Fruit fly (Drosophila melanogaster): Measurements from ENCODE around the gene Vps13B.

The Vps13B gene

DNA sequence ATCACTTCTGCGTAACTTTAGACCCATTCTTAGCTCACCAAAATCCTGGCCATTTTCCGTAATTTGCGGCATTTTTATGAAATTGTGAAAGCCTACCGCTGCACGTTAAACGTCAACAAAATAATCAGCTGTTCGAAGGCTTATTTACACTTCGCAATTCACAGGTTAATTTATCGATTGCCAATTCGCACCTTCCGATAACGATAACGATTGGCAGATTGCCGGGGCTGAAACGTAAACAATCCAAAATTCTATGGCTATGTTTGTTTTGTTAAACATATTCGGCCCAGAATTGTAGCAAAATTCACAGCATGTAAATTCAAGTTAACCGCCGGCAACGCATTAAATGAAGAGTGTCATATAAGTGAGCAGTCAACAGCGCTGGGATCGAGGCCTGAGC lies at the start of gene Vps13B, which contains the start of gene eIF2Balpha:
Gene Vps13B, plus strand, starts transcription at position 223 of the 400 bp plus-strand sequence.
Gene eIF2Balpha, minus strand, starts transcription at position 133 of the 400 bp plus-strand sequence.
- TF ChIP-seq cad (GFP tag; optimal IDR thresholded peaks at IDR 0.05) (no peak), lola (GFP tag; optimal IDR thresholded peaks at IDR 0.05) (no peak), CG18764 (GFP tag; optimal IDR thresholded peaks at IDR 0.05) (peak; percentile 100), CG17186 (GFP tag; optimal IDR thresholded peaks at IDR 0.05) (no peak), klu (GFP tag; IDR thresholded peaks at IDR 0.05) (no peak), HLH4C (GFP tag; IDR thresholded peaks at IDR 0.05; ENCODE audit: partially characterized antibody) (peak; percentile 94), Lim3 (GFP tag; IDR thresholded peaks at IDR 0.05) (no peak), tx (GFP tag; optimal IDR thresholded peaks at IDR 0.05) (no peak), odd (GFP tag; optimal IDR thresholded peaks at IDR 0.05) (no peak), CG1529 (GFP tag; optimal IDR thresholded peaks at IDR 0.05) (no peak), wor (GFP tag; IDR thresholded peaks at IDR 0.05) (0 out of 2 replicates have a peak, but pooled peaks have one; percentile 19), Oaz (GFP tag; IDR thresholded peaks at IDR 0.05) (0 out of 2 replicates have a peak, but pooled peaks have one; percentile 39), CG3281 (GFP tag; optimal IDR thresholded peaks at IDR 0.05) (no peak), Stat92E (GFP tag; optimal IDR thresholded peaks at IDR 0.05) (no peak), CG1233 (GFP tag; optimal IDR thresholded peaks at IDR 0.05) (no peak), BtbVII (GFP tag; optimal IDR thresholded peaks at IDR 0.05) (no peak), CG34224 (GFP tag; IDR thresholded peaks at IDR 0.05; ENCODE audit: partially characterized antibody) (peak; percentile 84), mam (GFP tag; optimal IDR thresholded peaks at IDR 0.05) (no peak), Doc3 (GFP tag; IDR thresholded peaks at IDR 0.05; ENCODE audit: partially characterized antibody) (peak; percentile 85), bbx (GFP tag; IDR thresholded peaks at IDR 0.05; ENCODE audit: partially characterized antibody) (peak; percentile 94), kay (GFP tag; optimal IDR thresholded peaks at IDR 0.05) (no peak), CG17328 (GFP tag; IDR thresholded peaks at IDR 0.05) (no peak), ro (GFP tag; IDR thresholded peaks at IDR 0.05) (no peak), dmrt99B (tag; optimal IDR thresholded peaks at IDR 0.05) (no peak), CG10979 (tag; optimal IDR thresholded peaks at IDR 0.05) (no peak), H15 (GFP tag; IDR thresholded peaks at IDR 0.05) (no peak), Rfx (GFP tag; IDR thresholded peaks at IDR 0.05) (no peak), jing (GFP tag; optimal IDR thresholded peaks at IDR 0.05) (no peak), nerfin-1 (tag; optimal IDR thresholded peaks at IDR 0.05) (no peak), MESR4 (GFP tag; optimal IDR thresholded peaks at IDR 0.05) (peak; percentile 35), Mes4 (GFP tag; optimal IDR thresholded peaks at IDR 0.05) (no peak), chinmo (GFP tag; IDR thresholded peaks at IDR 0.05; ENCODE audit: partially characterized antibody) (peak; percentile 87; the same call in 2 of the 4 replicates), CG16813 (GFP tag; IDR thresholded peaks at IDR 0.05; ENCODE audit: partially characterized antibody) (peak; percentile 59; the same call in 2 of the 3 replicates), hbn (GFP tag; IDR thresholded peaks at IDR 0.05; ENCODE audit: partially characterized antibody) (peak; percentile 68), phol (tag; optimal IDR thresholded peaks at IDR 0.05) (no peak), Sin3A (optimal IDR thresholded peaks at IDR 0.05) (peak; percentile 12), nom (GFP tag; optimal IDR thresholded peaks at IDR 0.05) (no peak), so (GFP tag; IDR thresholded peaks at IDR 0.05) (peak; percentile 35; the same call in 1 of the 3 replicates), CG2129 (GFP tag; IDR thresholded peaks at IDR 0.05; ENCODE audit: partially characterized antibody) (0 out of 2 replicates have a peak, but pooled peaks have one; percentile 15), sisA (GFP tag; IDR thresholded peaks at IDR 0.05) (no peak), CG13123 (GFP tag; optimal IDR thresholded peaks at IDR 0.05) (no peak), CG8388 (GFP tag; optimal IDR thresholded peaks at IDR 0.05) (no peak), CG6791 (GFP tag; IDR thresholded peaks at IDR 0.05; ENCODE audit: partially characterized antibody) (peak; percentile 99), CG8944 (GFP tag; optimal IDR thresholded peaks at IDR 0.05) (no peak), CG7786 (GFP tag; optimal IDR thresholded peaks at IDR 0.05) (no peak), Ptx1 (GFP tag; IDR thresholded peaks at IDR 0.05) (no peak), CG9437 (GFP tag; optimal IDR thresholded peaks at IDR 0.05) (peak; percentile 49), salm (tag; optimal IDR thresholded peaks at IDR 0.05) (no peak), Hsf (GFP tag; optimal IDR thresholded peaks at IDR 0.05) (no peak), CG17829 (tag; optimal IDR thresholded peaks at IDR 0.05) (no peak)

All from whole organism, embryonic.